Fruit fly (Drosophila melanogaster) Kc167 (cell line): ENCODE measurements around the gene CG5614.

Source experiments
- Myc ChIP-seq: fragments of >200 bp; optimal IDR thresholded peaks from 2 replicates; lab custom pipeline; 2017; ENCODE audit warnings: missing external identifiers
- Sin3A ChIP-seq: fragments of >200 bp; optimal IDR thresholded peaks from 2 replicates; lab custom pipeline; 2018; ENCODE audit warnings: missing external identifiers
- h ChIP-seq: fragments of >200 bp; optimal IDR thresholded peaks from 3 replicates; lab custom pipeline; 2018; ENCODE audit warnings: missing external identifiers
- insv ChIP-seq: fragments of >200 bp; optimal IDR thresholded peaks from 3 replicates; lab custom pipeline; 2018; ENCODE audit warnings: missing external identifiers
- psq ChIP-seq: fragments of >200 bp; optimal IDR thresholded peaks from 2 replicates; lab custom pipeline; 2017; ENCODE audit warnings: missing external identifiers
- ttk ChIP-seq: sonication (Bioruptor generic); optimal IDR thresholded peaks from 2 replicates; lab custom pipeline; 2017; ENCODE audit warnings: missing external identifiers

CG5614 gene

dm6 chr3R:15827559-15827958, 48.0 kb downstream of the CG5614 start:
- TF ChIP-seq psq (lab: Kevin White, UChicago) (no peak), ttk (lab: Kevin White, UChicago) (no peak), Myc (lab: Kevin White, UChicago) (no peak), h (lab: Kevin White, UChicago) (no peak), insv (lab: Kevin White, UChicago) (no peak), Sin3A (no peak)
